Worm (Caenorhabditis elegans) whole organism, L4/young adult: ENCODE measurements around the gene vha-7.

Experiments
- W03F9.2 ChIP-seq: fragments of 150-350 bp; optimal IDR thresholded peaks from 2 replicates; lab custom pipeline; 2014; ENCODE audit warnings: missing biosample characterization, missing genetic modification characterization
- dao-5 ChIP-seq: sonication (generic microtip); optimal IDR thresholded peaks from 2 replicates; lab custom pipeline; 2016; ENCODE audit warnings: missing genotype, missing genetic modification characterization, moderate library complexity, missing compliant biosample characterization
- him-1 ChIP-seq: sonication (generic microtip); optimal IDR thresholded peaks from 2 replicates; lab custom pipeline; 2016; ENCODE audit warnings: missing genotype, missing genetic modification reagents, missing genetic modification characterization, missing compliant biosample characterization

DNA sequence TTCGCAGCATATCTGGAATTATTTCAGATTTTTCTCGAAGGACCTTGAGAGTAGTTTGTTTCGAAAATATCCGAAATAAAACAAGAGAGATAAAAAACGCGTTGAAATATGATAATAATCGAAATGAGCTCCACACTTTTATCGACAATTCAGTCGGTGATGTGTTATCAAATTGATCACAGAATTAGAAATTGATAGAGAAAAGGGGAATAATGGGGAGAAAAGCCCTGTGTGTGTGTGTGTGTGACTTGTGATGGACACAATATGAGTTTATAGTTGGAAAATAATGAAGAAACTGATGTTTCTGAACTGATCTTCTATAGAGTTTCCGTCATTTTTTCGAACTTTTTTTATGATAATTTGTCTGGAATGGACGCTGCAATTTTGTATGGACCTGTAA, 41.1 kb upstream of the vha-7 start, which contains the start of gene pgp-1:
- TF ChIP-seq him-1 (tag; lab: Kevin White, UChicago): no peak
- no peak for TF ChIP-seq dao-5 (tag; lab: Kevin White, UChicago)
- no peak for TF ChIP-seq W03F9.2 (tag; lab: Kevin White, UChicago)
